Fruit fly (Drosophila melanogaster) S2 (cell line): ENCODE results near the gene PGRP-LE.

Source experiments
- CG8478 ChIP-seq: fragments of >200 bp; optimal IDR thresholded peaks from 2 replicates; lab custom pipeline; 2018
- CTCF ChIP-seq, 2 experiments: fragments of >200 bp; optimal IDR thresholded peaks; 2 replicates each; lab custom pipeline; 2018

The PGRP-LE gene

dm6 chrX:15803764-15804563, at the start of gene PGRP-LE, which contains the start of gene sd:
Gene PGRP-LE (minus strand): TSS chrX:15803880.
Gene sd (plus strand): TSS chrX:15804370.
- no peak for TF ChIP-seq CTCF (optimal IDR thresholded peaks at IDR 0.05; lab: Kevin White, UChicago)
- TF ChIP-seq CG8478 (lab: Kevin White, UChicago): no peak

- TF ChIP-seq CTCF (optimal IDR thresholded peaks at IDR 0.05; lab: Kevin White, UChicago) (no peak), CG8478 (lab: Kevin White, UChicago) (no peak)
These were observed 49.3 kb upstream of the PGRP-LE start, which contains the start of the genes UBL3 and CG15914 for dm6 chrX:15852815-15853542. Gene UBL3 (minus strand): TSS chrX:15853175. Gene CG15914 (plus strand): TSS chrX:15853421.

- TF ChIP-seq CTCF (optimal IDR thresholded peaks at IDR 0.05; lab: Kevin White, UChicago): no peak
- TF ChIP-seq CG8478 (lab: Kevin White, UChicago): no peak
These were observed 45.3 kb upstream of the PGRP-LE start, which contains the start of gene sun for dm6 chrX:15849021-15849420. Gene sun (minus strand): TSS chrX:15849258.

- TF ChIP-seq CG8478 (lab: Kevin White, UChicago) (no peak), CTCF (optimal IDR thresholded peaks at IDR 0.05; lab: Kevin White, UChicago) (no peak)
These were observed 40.5 kb upstream of the PGRP-LE start, which contains the start of the genes ArgRS and CG8578 for dm6 chrX:15844139-15844538. Gene ArgRS (minus strand): TSS chrX:15844145. Gene CG8578 (plus strand): TSS chrX:15844476.

- TF ChIP-seq CTCF (optimal IDR thresholded peaks at IDR 0.05; lab: Kevin White, UChicago): no peak
- TF ChIP-seq CG8478 (lab: Kevin White, UChicago): no peak
These were observed 37.7 kb upstream of the PGRP-LE start for dm6 chrX:15841346-15841745.

- TF ChIP-seq CTCF (optimal IDR thresholded peaks at IDR 0.05; lab: Kevin White, UChicago) (peak in 1 of 2 experiments; percentile 10), CG8478 (lab: Kevin White, UChicago) (no peak)
These were observed 36.3 kb upstream of the PGRP-LE start for dm6 chrX:15840003-15840402.

- TF ChIP-seq CG8478 (lab: Kevin White, UChicago) (no peak), CTCF (optimal IDR thresholded peaks at IDR 0.05; lab: Kevin White, UChicago) (no peak)
These were observed 33.9 kb upstream of the PGRP-LE start, which contains the start of gene CG8565 for dm6 chrX:15837530-15837929. Gene CG8565 (plus strand): TSS chrX:15837830.

dm6 chrX:15835393-15835792, 31.7 kb upstream of the PGRP-LE start, which contains the start of gene Chc:
Gene Chc (minus strand): TSS chrX:15835490.
- no peak for TF ChIP-seq CG8478 (lab: Kevin White, UChicago)
- no peak for TF ChIP-seq CTCF (optimal IDR thresholded peaks at IDR 0.05; lab: Kevin White, UChicago)

dm6 chrX:15834594-15835236, 31.0 kb upstream of the PGRP-LE start:
- TF ChIP-seq CTCF (optimal IDR thresholded peaks at IDR 0.05; lab: Kevin White, UChicago) (no peak), CG8478 (lab: Kevin White, UChicago) (no peak)

dm6 chrX:15833957-15834356, 30.3 kb upstream of the PGRP-LE start:
- TF ChIP-seq CG8478 (lab: Kevin White, UChicago) (no peak), CTCF (optimal IDR thresholded peaks at IDR 0.05; lab: Kevin White, UChicago) (no peak)

- TF ChIP-seq CTCF (optimal IDR thresholded peaks at IDR 0.05; lab: Kevin White, UChicago) (no peak), CG8478 (lab: Kevin White, UChicago) (no peak)
These were observed 18.7 kb upstream of the PGRP-LE start for dm6 chrX:15822363-15822762.

dm6 chrX:15818608-15819184, 15.0 kb upstream of the PGRP-LE start:
- TF ChIP-seq CG8478 (lab: Kevin White, UChicago) (no peak), CTCF (optimal IDR thresholded peaks at IDR 0.05; lab: Kevin White, UChicago) (no peak)

- TF ChIP-seq CG8478 (lab: Kevin White, UChicago) (no peak), CTCF (optimal IDR thresholded peaks at IDR 0.05; lab: Kevin White, UChicago) (no peak)
These were observed 14.1 kb upstream of the PGRP-LE start for dm6 chrX:15817823-15818222.

dm6 chrX:15816905-15817304, 13.2 kb upstream of the PGRP-LE start:
- TF ChIP-seq CTCF (optimal IDR thresholded peaks at IDR 0.05; lab: Kevin White, UChicago): no peak
- TF ChIP-seq CG8478 (lab: Kevin White, UChicago): no peak
